Worm (Caenorhabditis elegans): ENCODE measurements around the gene hsp-75.

DNA sequence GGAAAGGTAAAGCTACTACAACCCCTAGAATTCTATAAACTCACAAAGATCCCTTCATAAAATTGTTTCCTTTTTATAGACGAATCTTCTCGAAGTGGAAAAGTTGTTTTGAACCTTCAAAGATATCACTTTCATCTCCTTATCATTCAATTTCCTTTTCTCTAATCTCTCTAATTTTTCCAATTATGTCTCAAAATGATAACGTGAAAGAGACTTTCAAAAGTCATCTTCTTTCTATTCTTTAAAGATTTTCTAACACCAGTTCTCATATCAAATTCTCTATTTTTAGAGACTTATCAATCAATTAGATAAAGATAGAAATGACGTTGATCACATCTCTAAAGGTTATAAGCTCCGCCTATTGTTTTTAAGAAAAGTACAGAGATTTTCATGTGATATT lies 27.0 kb downstream of the hsp-75 start:
- TF ChIP-seq hlh-30 (tag; optimal IDR thresholded peaks at IDR 0.05; ENCODE audit: insufficient read depth) = no peak
- no peak for TF ChIP-seq madf-2 (tag; optimal IDR thresholded peaks at IDR 0.05)
- TF ChIP-seq ceh-48 (tag; optimal IDR thresholded peaks at IDR 0.05) = no peak
- TF ChIP-seq mec-3 (tag; optimal IDR thresholded peaks at IDR 0.05; ENCODE audit: borderline replicate concordance) = no peak
- no peak for TF ChIP-seq pag-3 (tag; optimal IDR thresholded peaks at IDR 0.05; ENCODE audit: borderline replicate concordance)
- TF ChIP-seq elt-4 (tag; optimal IDR thresholded peaks at IDR 0.05) = no peak
- no peak for TF ChIP-seq nfya-1 (tag; optimal IDR thresholded peaks at IDR 0.05)

Measured in whole organism, late embryonic.